Fruit fly (Drosophila melanogaster): ENCODE results near the gene eys.

Gene eys

dm6 chr2L:2371406-2372111 is 60.1 kb downstream of the eys start, which contains the start of gene CG3597:
TSS of gene CG3597 (minus strand) at chr2L:2371524.
- TF ChIP-seq Abd-B (GFP tag; optimal IDR thresholded peaks at IDR 0.05), result no peak
- TF ChIP-seq Hr83 (GFP tag; optimal IDR thresholded peaks at IDR 0.05; ENCODE audit: poor library complexity, severe bottlenecking), result no peak
- no peak for TF ChIP-seq CG32264 (GFP tag; optimal IDR thresholded peaks at IDR 0.05)
- no peak for TF ChIP-seq Dfd (GFP tag; optimal IDR thresholded peaks at IDR 0.05)
- TF ChIP-seq CrebA (GFP tag; optimal IDR thresholded peaks at IDR 0.05; ENCODE audit: borderline replicate concordance), result no peak
- no peak for TF ChIP-seq br (GFP tag; optimal IDR thresholded peaks at IDR 0.05)
- no peak for TF ChIP-seq ey (GFP tag; optimal IDR thresholded peaks at IDR 0.05)
- TF ChIP-seq dsf (GFP tag; optimal IDR thresholded peaks at IDR 0.05; ENCODE audit: borderline replicate concordance), result no peak
- TF ChIP-seq dl (GFP tag; optimal IDR thresholded peaks at IDR 0.05; ENCODE audit: insufficient read depth in 1 of 2, partially characterized antibody in 2 of 2), result no peak
- TF ChIP-seq Jra (GFP tag; optimal IDR thresholded peaks at IDR 0.05), result no peak
- no peak for TF ChIP-seq Vsx2 (GFP tag; optimal IDR thresholded peaks at IDR 0.05; ENCODE audit: partially characterized antibody)
- TF ChIP-seq Hr78 (GFP tag; optimal IDR thresholded peaks at IDR 0.05), result no peak
- TF ChIP-seq psq (GFP tag; optimal IDR thresholded peaks at IDR 0.05), result no peak
- no peak for TF ChIP-seq dmrt93B (GFP tag; optimal IDR thresholded peaks at IDR 0.05)
- no peak for TF ChIP-seq Myc (optimal IDR thresholded peaks at IDR 0.05)
- no peak for TF ChIP-seq jim (GFP tag; optimal IDR thresholded peaks at IDR 0.05)
- no peak for TF ChIP-seq h (GFP tag; optimal IDR thresholded peaks at IDR 0.05)

dm6 chr2L:2372112-2372449 is 60.6 kb downstream of the eys start:
- TF ChIP-seq brk (GFP tag; optimal IDR thresholded peaks at IDR 0.05) (no peak), woc (GFP tag; optimal IDR thresholded peaks at IDR 0.05) (no peak), tai (GFP tag; optimal IDR thresholded peaks at IDR 0.05) (no peak), Hnf4 (GFP tag; optimal IDR thresholded peaks at IDR 0.05) (no peak), h (GFP tag; optimal IDR thresholded peaks at IDR 0.05) (no peak), usp (GFP tag; optimal IDR thresholded peaks at IDR 0.05) (no peak)

dm6 chr2L:2373818-2374746 is 62.6 kb downstream of the eys start, which contains the start of the genes CG3609 and CG15390:
TSS of gene CG3609 (minus strand) at chr2L:2374627.
TSS of gene CG15390 (plus strand) at chr2L:2374713.
- TF ChIP-seq Jra (GFP tag; optimal IDR thresholded peaks at IDR 0.05) (peak; percentile 88), Hr78 (GFP tag; optimal IDR thresholded peaks at IDR 0.05) (no peak), woc (GFP tag; optimal IDR thresholded peaks at IDR 0.05) (peak; percentile 95), CG32264 (GFP tag; optimal IDR thresholded peaks at IDR 0.05) (peak; percentile 51), h (GFP tag; optimal IDR thresholded peaks at IDR 0.05) (peak; percentile 91), br (GFP tag; optimal IDR thresholded peaks at IDR 0.05) (peak; percentile 93), CG9705 (GFP tag; optimal IDR thresholded peaks at IDR 0.05) (peak; percentile 49), Hr83 (GFP tag; optimal IDR thresholded peaks at IDR 0.05; ENCODE audit: poor library complexity, severe bottlenecking) (peak; percentile 98), Abd-B (GFP tag; optimal IDR thresholded peaks at IDR 0.05) (no peak), Mio (GFP tag; optimal IDR thresholded peaks at IDR 0.05) (peak; percentile 62), rgr (GFP tag; optimal IDR thresholded peaks at IDR 0.05) (peak; percentile 90), jim (GFP tag; optimal IDR thresholded peaks at IDR 0.05) (peak; percentile 77), pan (optimal IDR thresholded peaks at IDR 0.05) (no peak), lola (GFP tag; optimal IDR thresholded peaks at IDR 0.05) (no peak), N (GFP tag; optimal IDR thresholded peaks at IDR 0.05) (no peak), CrebA (GFP tag; optimal IDR thresholded peaks at IDR 0.05; ENCODE audit: borderline replicate concordance) (no peak), OdsH (GFP tag; optimal IDR thresholded peaks at IDR 0.05) (peak; percentile 86), Dfd (GFP tag; optimal IDR thresholded peaks at IDR 0.05) (no peak), tai (GFP tag; optimal IDR thresholded peaks at IDR 0.05) (no peak), Dif (GFP tag; optimal IDR thresholded peaks at IDR 0.05; ENCODE audit: partially characterized antibody) (no peak), GATAd (GFP tag; optimal IDR thresholded peaks at IDR 0.05) (peak; percentile 40), dl (GFP tag; optimal IDR thresholded peaks at IDR 0.05; ENCODE audit: insufficient read depth in 1 of 2, partially characterized antibody in 2 of 2) (no peak), ey (GFP tag; optimal IDR thresholded peaks at IDR 0.05) (peak; percentile 89), Vsx2 (GFP tag; optimal IDR thresholded peaks at IDR 0.05; ENCODE audit: partially characterized antibody) (no peak), fru (GFP tag; optimal IDR thresholded peaks at IDR 0.05) (peak; percentile 84), usp (GFP tag; optimal IDR thresholded peaks at IDR 0.05) (no peak), dsf (GFP tag; optimal IDR thresholded peaks at IDR 0.05; ENCODE audit: borderline replicate concordance) (peak; percentile 66), sv (GFP tag; optimal IDR thresholded peaks at IDR 0.05) (peak; percentile 83), dmrt93B (GFP tag; optimal IDR thresholded peaks at IDR 0.05) (peak; percentile 34), Myc (optimal IDR thresholded peaks at IDR 0.05) (peak; percentile 14), psq (GFP tag; optimal IDR thresholded peaks at IDR 0.05) (peak; percentile 71), brk (GFP tag; optimal IDR thresholded peaks at IDR 0.05) (peak; percentile 59), HLH106 (tag; optimal IDR thresholded peaks at IDR 0.05) (peak; percentile 76), foxo (GFP tag; optimal IDR thresholded peaks at IDR 0.05) (peak; percentile 42 to 95), Hnf4 (GFP tag; optimal IDR thresholded peaks at IDR 0.05) (peak; percentile 94), Rel (GFP tag; optimal IDR thresholded peaks at IDR 0.05) (peak; percentile 37), Rel (tag; optimal IDR thresholded peaks at IDR 0.05) (peak; percentile 61), Sp1 (GFP tag; optimal IDR thresholded peaks at IDR 0.05) (peak; percentile 78), sage (GFP tag; optimal IDR thresholded peaks at IDR 0.05) (peak; percentile 80)
